Fruit fly (Drosophila melanogaster): ENCODE results near the gene mus304.
A peak's percentile ranks its signal among the peaks of the same experiment; 100 is the strongest.

The mus304 gene

dm6 chr3L:18101421-18101996, 8.1 kb upstream of the mus304 start (continued):
- TF ChIP-seq gcm2 (GFP tag; optimal IDR thresholded peaks at IDR 0.05) (no peak), CG17385 (GFP tag; optimal IDR thresholded peaks at IDR 0.05) (no peak), run (tag; optimal IDR thresholded peaks at IDR 0.05) (peak; percentile 6), CG4617 (GFP tag; optimal IDR thresholded peaks at IDR 0.05; ENCODE audit: borderline replicate concordance) (no peak), CG15269 (tag; optimal IDR thresholded peaks at IDR 0.05) (no peak), Kr (GFP tag; optimal IDR thresholded peaks at IDR 0.05) (peak; percentile 32), dmrt99B (tag; optimal IDR thresholded peaks at IDR 0.05) (peak; percentile 27), dm (GFP tag; optimal IDR thresholded peaks at IDR 0.05) (no peak), CG9876 (GFP tag; optimal IDR thresholded peaks at IDR 0.05) (no peak), CG4360 (GFP tag; IDR thresholded peaks at IDR 0.05) (no peak), oc (tag; optimal IDR thresholded peaks at IDR 0.05) (peak; percentile 34), sisA (GFP tag; IDR thresholded peaks at IDR 0.05) (0 out of 2 replicates have a peak, but pooled peaks have one; percentile 15), ttk (GFP tag; IDR thresholded peaks at IDR 0.05) (0 out of 2 replicates have a peak, but pooled peaks have one; percentile 4), pros (GFP tag; optimal IDR thresholded peaks at IDR 0.05) (peak; percentile 13), NfI (GFP tag; optimal IDR thresholded peaks at IDR 0.05) (no peak), Blimp-1 (GFP tag; optimal IDR thresholded peaks at IDR 0.05) (peak; percentile 30), CG6689 (GFP tag; IDR thresholded peaks at IDR 0.05) (peak; percentile 30; the same call in 1 of the 2 replicates), Hr51 (GFP tag; optimal IDR thresholded peaks at IDR 0.05) (peak in 1 of 2 experiments; percentile 34), tap (tag; optimal IDR thresholded peaks at IDR 0.05) (no peak), CG2712 (tag; optimal IDR thresholded peaks at IDR 0.05) (peak; percentile 1), zfh1 (GFP tag; IDR thresholded peaks at IDR 0.05) (0 out of 3 replicates have a peak, but pooled peaks have one; percentile 5), ewg (GFP tag; optimal IDR thresholded peaks at IDR 0.05) (peak; percentile 15), ci (GFP tag; IDR thresholded peaks at IDR 0.05) (0 out of 3 replicates have a peak, but pooled peaks have one; percentile 40), CG12769 (tag; optimal IDR thresholded peaks at IDR 0.05) (peak; percentile 25), HLHmδ (GFP tag; optimal IDR thresholded peaks at IDR 0.05) (peak; percentile 17), CG2678 (tag; optimal IDR thresholded peaks at IDR 0.05) (peak; percentile 22), CG11504 (tag; optimal IDR thresholded peaks at IDR 0.05) (peak; percentile 40), CG11696 (GFP tag; IDR thresholded peaks at IDR 0.05) (0 out of 2 replicates have a peak, but pooled peaks have one; percentile 12), CG2199 (GFP tag; IDR thresholded peaks at IDR 0.05) (0 out of 3 replicates have a peak, but pooled peaks have one; percentile 29), lov (optimal IDR thresholded peaks at IDR 0.05) (no peak), lov (GFP tag; IDR thresholded peaks at IDR 0.05) (0 out of 3 replicates have a peak, but pooled peaks have one; percentile 14), Pdp1 (GFP tag; optimal IDR thresholded peaks at IDR 0.05) (peak in 1 of 2 experiments; percentile 68), prd (optimal IDR thresholded peaks at IDR 0.05) (no peak), prd (GFP tag; IDR thresholded peaks at IDR 0.05) (0 out of 3 replicates have a peak, but pooled peaks have one; percentile 35), Atf-2 (GFP tag; optimal IDR thresholded peaks at IDR 0.05) (no peak), ase (GFP tag; IDR thresholded peaks at IDR 0.05) (no peak), CG11723 (GFP tag; optimal IDR thresholded peaks at IDR 0.05) (no peak), CG4854 (GFP tag; optimal IDR thresholded peaks at IDR 0.05) (no peak), Ets97D (GFP tag; optimal IDR thresholded peaks at IDR 0.05) (no peak), amos (GFP tag; IDR thresholded peaks at IDR 0.05; ENCODE audit: partially characterized antibody) (no peak), CG7745 (tag; optimal IDR thresholded peaks at IDR 0.05) (no peak), eve (GFP tag; optimal IDR thresholded peaks at IDR 0.05) (peak in 1 of 2 experiments; percentile 70), HLH4C (GFP tag; IDR thresholded peaks at IDR 0.05; ENCODE audit: partially characterized antibody) (no peak), Hr3 (GFP tag; optimal IDR thresholded peaks at IDR 0.05) (no peak), ato (GFP tag; IDR thresholded peaks at IDR 0.05; ENCODE audit: partially characterized antibody) (no peak), CoRest (tag; optimal IDR thresholded peaks at IDR 0.05) (no peak), CG8388 (GFP tag; optimal IDR thresholded peaks at IDR 0.05) (peak; percentile 26), phol (tag; optimal IDR thresholded peaks at IDR 0.05) (peak; percentile 25), CG8924 (tag; optimal IDR thresholded peaks at IDR 0.05) (no peak)
